Worm (Caenorhabditis elegans) whole organism, L4/young adult: ENCODE data around the gene F14H12.6.

Experiments
- W03F9.2 ChIP-seq: fragments of 150-350 bp; optimal IDR thresholded peaks from 2 replicates; lab custom pipeline; 2014; ENCODE audit warnings: missing biosample characterization, missing genetic modification characterization
- dao-5 ChIP-seq: sonication (generic microtip); optimal IDR thresholded peaks from 2 replicates; lab custom pipeline; 2016; ENCODE audit warnings: missing genotype, missing genetic modification characterization, moderate library complexity, missing compliant biosample characterization

- TF ChIP-seq dao-5 (tag; lab: Kevin White, UChicago): no peak
- TF ChIP-seq W03F9.2 (tag; lab: Kevin White, UChicago): no peak
Measured at ce11 chrX:4322847-4323455, 34.4 kb downstream of the F14H12.6 start.
